Worm (Caenorhabditis elegans) whole organism, L1 larva: ENCODE measurements around the gene hap-1.

Experiments used
- C16A3.4 ChIP-seq: fragments of 150-350 bp; optimal IDR thresholded peaks from 2 replicates; lab custom pipeline; 2014; ENCODE audit warnings: missing biosample characterization, missing genetic modification characterization
- F16B12.6 ChIP-seq: fragments of 150-350 bp; optimal IDR thresholded peaks from 2 replicates; lab custom pipeline; 2014; ENCODE audit warnings: missing biosample characterization, missing genetic modification characterization
- alr-1 ChIP-seq: fragments of 200-800 bp; sonication (Bioruptor generic); optimal IDR thresholded peaks from 2 replicates; lab custom pipeline; 2018; ENCODE audit warnings: borderline replicate concordance, mild to moderate bottlenecking, missing genetic modification characterization, missing compliant biosample characterization
- ceh-90 ChIP-seq: sonication (generic microtip); optimal IDR thresholded peaks from 2 replicates; lab custom pipeline; 2016; ENCODE audit warnings: missing genetic modification characterization, missing compliant biosample characterization
- ces-1 ChIP-seq: fragments of 150-350 bp; optimal IDR thresholded peaks from 2 replicates; lab custom pipeline; 2014; ENCODE audit warnings: missing biosample characterization, missing genetic modification reagents, missing genetic modification characterization
- dpl-1 ChIP-seq, 3 experiments: fragments of 150-350 bp in 2 of 3; sonication (generic microtip) in 1 of 3; optimal IDR thresholded peaks; 2 replicates each; lab custom pipeline; 2014 to 2017; ENCODE audit warnings: missing biosample characterization in 3 of 3, missing genetic modification characterization in 3 of 3, missing genetic modification reagents in 3 of 3
- dsc-1 ChIP-seq: sonication (generic microtip); optimal IDR thresholded peaks from 2 replicates; lab custom pipeline; 2016; ENCODE audit warnings: mild to moderate bottlenecking, missing genetic modification characterization, missing compliant biosample characterization
- efl-1 ChIP-seq, 4 experiments: fragments of 150-350 bp; optimal IDR thresholded peaks in 3 of 4; peaks in 1 of 4; 1 replicate in 1 of 4; 2 replicates in 3 of 4; lab custom pipeline; 2014; ENCODE audit warnings: missing biosample characterization in 2 of 4, missing genetic modification characterization in 2 of 4, missing genetic modification reagents in 2 of 4
- egl-27 ChIP-seq, 2 experiments: fragments of 150-350 bp in 1 of 2; sonication (generic microtip); optimal IDR thresholded peaks; 3 replicates each; lab custom pipeline; 2017 to 2018; ENCODE audit warnings: missing biosample characterization in 2 of 2, missing genetic modification characterization in 2 of 2, missing genetic modification reagents in 2 of 2
- fos-1 ChIP-seq: fragments of 150-350 bp; optimal IDR thresholded peaks from 2 replicates; lab custom pipeline; 2014; ENCODE audit warnings: missing biosample characterization, missing genetic modification characterization
- grh-1 ChIP-seq: fragments of 200-800 bp; sonication (Bioruptor generic); IDR thresholded peaks from 2 replicates; pipeline ENCODE4 v1.3.6; 2022; ENCODE audit warnings: missing genetic modification reagents, missing genetic modification characterization, missing compliant biosample characterization
- hlh-17 ChIP-seq: fragments of 200-800 bp; sonication (Bioruptor generic); optimal IDR thresholded peaks from 2 replicates; lab custom pipeline; 2018; ENCODE audit warnings: missing genetic modification characterization, mild to moderate bottlenecking, missing compliant biosample characterization, moderate library complexity, borderline replicate concordance
- hlh-4 ChIP-seq: sonication (generic microtip); optimal IDR thresholded peaks from 2 replicates; lab custom pipeline; 2016; ENCODE audit warnings: mild to moderate bottlenecking, missing genetic modification characterization, missing compliant biosample characterization
- isw-1 ChIP-seq: fragments of 200-800 bp; sonication (Bioruptor generic); IDR thresholded peaks from 2 replicates; pipeline ENCODE4 v1.3.6; 2022; ENCODE audit warnings: missing genetic modification characterization, missing compliant biosample characterization
- lin-35 ChIP-seq, 2 experiments: fragments of 150-350 bp; optimal IDR thresholded peaks; 2 replicates each; lab custom pipeline; 2014; ENCODE audit warnings: missing biosample characterization in 2 of 2, missing genetic modification characterization in 2 of 2, missing genetic modification reagents in 2 of 2
- lin-39 ChIP-seq: fragments of 150-350 bp; optimal IDR thresholded peaks from 2 replicates; lab custom pipeline; 2014; ENCODE audit warnings: missing biosample characterization, missing genetic modification reagents, missing genetic modification characterization
- mep-1 ChIP-seq: fragments of 150-350 bp; optimal IDR thresholded peaks from 2 replicates; lab custom pipeline; 2014; ENCODE audit warnings: missing biosample characterization, missing genetic modification characterization
- nhr-11 ChIP-seq: fragments of 150-350 bp; optimal IDR thresholded peaks from 2 replicates; lab custom pipeline; 2014; ENCODE audit warnings: missing biosample characterization, missing genetic modification characterization
- nhr-237 ChIP-seq: fragments of 150-350 bp; optimal IDR thresholded peaks from 2 replicates; lab custom pipeline; 2014; ENCODE audit warnings: missing biosample characterization, missing genetic modification characterization
- nhr-71 ChIP-seq: sonication (generic microtip); optimal IDR thresholded peaks from 2 replicates; lab custom pipeline; 2016; ENCODE audit warnings: mild to moderate bottlenecking, missing genetic modification characterization, moderate library complexity, missing compliant biosample characterization
- nhr-76 ChIP-seq: sonication (generic microtip); optimal IDR thresholded peaks from 2 replicates; lab custom pipeline; 2017; ENCODE audit warnings: missing biosample characterization, missing genetic modification characterization
- nhr-85 ChIP-seq: sonication (generic microtip); peaks from one replicate; lab custom pipeline; 2016; ENCODE audit warnings: missing genetic modification characterization, inconsistent platforms, missing compliant biosample characterization
- pag-3 ChIP-seq: sonication (generic microtip); optimal IDR thresholded peaks from 2 replicates; lab custom pipeline; 2017; ENCODE audit warnings: missing genetic modification characterization, mild to moderate bottlenecking, missing compliant biosample characterization, antibody characterized with exemption, borderline replicate concordance; ENCODE audit not compliant: insufficient read depth
- pqm-1 ChIP-seq: sonication (generic microtip); optimal IDR thresholded peaks from 3 replicates; lab custom pipeline; 2017; ENCODE audit warnings: missing biosample characterization, missing genetic modification characterization
- skn-1 ChIP-seq: fragments of 150-350 bp; optimal IDR thresholded peaks from 2 replicates; lab custom pipeline; 2014; ENCODE audit warnings: missing biosample characterization, missing genetic modification characterization
- snpc-4 ChIP-seq: fragments of 150-350 bp; optimal IDR thresholded peaks from 2 replicates; lab custom pipeline; 2014; ENCODE audit warnings: missing biosample characterization, missing genetic modification characterization
- sox-4 ChIP-seq: sonication (generic microtip); optimal IDR thresholded peaks from 2 replicates; lab custom pipeline; 2016; ENCODE audit warnings: missing genetic modification characterization, missing compliant biosample characterization
- tbx-2 ChIP-seq: sonication (generic microtip); optimal IDR thresholded peaks from 2 replicates; lab custom pipeline; 2016; ENCODE audit warnings: missing genetic modification characterization, missing compliant biosample characterization
- unc-130 ChIP-seq: fragments of 150-350 bp; optimal IDR thresholded peaks from 2 replicates; lab custom pipeline; 2017; ENCODE audit warnings: missing biosample characterization, missing genetic modification characterization, inconsistent platforms
- unc-86 ChIP-seq: sonication (generic microtip); optimal IDR thresholded peaks from 2 replicates; lab custom pipeline; 2016; ENCODE audit warnings: missing genetic modification characterization, missing compliant biosample characterization
- unc-98 ChIP-seq: fragments of 200-800 bp; sonication (Bioruptor generic); IDR thresholded peaks from 2 replicates; pipeline ENCODE4 v1.3.6; 2022; ENCODE audit warnings: missing genetic modification characterization, missing compliant biosample characterization
- vab-15 ChIP-seq: sonication (generic microtip); optimal IDR thresholded peaks from 2 replicates; lab custom pipeline; 2017; ENCODE audit warnings: missing genotype, mild to moderate bottlenecking, missing genetic modification characterization, missing compliant biosample characterization
- ztf-4 ChIP-seq: fragments of 150-350 bp; optimal IDR thresholded peaks from 2 replicates; lab custom pipeline; 2014; ENCODE audit warnings: missing biosample characterization, missing genetic modification characterization

Gene hap-1

ce11 chrIII:5236104-5236503, 27.6 kb upstream of the hap-1 start, which contains the start of gene prx-10:
Gene prx-10, plus strand, starts transcription at chrIII:5236404.
- peak; percentile 33 for TF ChIP-seq nhr-85
- TF ChIP-seq ces-1 (GFP tag; lab: Kevin White, UChicago) = no peak
- TF ChIP-seq nhr-237 (tag; lab: Kevin White, UChicago) = no peak

DNA sequence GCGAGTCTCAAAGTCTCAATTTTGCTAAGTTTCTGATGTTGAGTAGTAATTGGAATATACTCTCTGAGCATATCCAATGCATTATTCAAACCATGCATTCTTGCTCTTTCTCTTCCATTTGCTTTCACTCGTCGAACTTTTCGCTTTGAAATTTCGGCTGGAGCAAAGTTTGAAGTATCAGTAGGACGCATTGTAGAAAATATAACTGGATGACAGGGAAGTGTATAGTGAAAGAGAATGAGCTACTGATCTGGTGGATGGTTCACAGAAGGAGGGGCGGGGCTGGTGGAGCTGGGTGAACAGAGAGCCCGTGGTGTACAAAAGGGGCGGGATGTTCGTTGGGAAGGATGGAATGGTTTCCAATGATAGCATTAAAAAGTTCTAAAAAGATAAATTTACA, 21.9 kb upstream of the hap-1 start:
- TF ChIP-seq efl-1 (optimal IDR thresholded peaks at IDR 0.05; lab: Kevin White, UChicago) (no peak), efl-1 (GFP tag; optimal IDR thresholded peaks at IDR 0.05 in 1 of 2; lab: Kevin White, UChicago) (peak in 1 of 2 experiments; percentile 77), alr-1 (tag; lab: Kevin White, UChicago) (no peak)
- TF ChIP-seq, all 84 proteins: peak for 1

ce11 chrIII:5244539-5244938, 19.2 kb upstream of the hap-1 start, which contains the start of gene cnd-1:
Gene cnd-1, minus strand, starts transcription at chrIII:5244639.
- no peak for TF ChIP-seq pag-3 (tag; lab: Kevin White, UChicago)
- no peak for TF ChIP-seq nhr-76 (tag; lab: Kevin White, UChicago)
- no peak for TF ChIP-seq egl-27 (tag; optimal IDR thresholded peaks at IDR 0.05; lab: Kevin White, UChicago)
- no peak for TF ChIP-seq unc-130 (tag; lab: Kevin White, UChicago)
- TF ChIP-seq lin-39 (tag; lab: Kevin White, UChicago) = no peak
- TF ChIP-seq ztf-4 (tag; lab: Kevin White, UChicago) = no peak

- no peak for TF ChIP-seq pqm-1
These were observed 18.7 kb upstream of the hap-1 start for ce11 chrIII:5245067-5245466.

- no peak for TF ChIP-seq fos-1 (tag; lab: Kevin White, UChicago)
- no peak for TF ChIP-seq efl-1 (optimal IDR thresholded peaks at IDR 0.05; lab: Kevin White, UChicago)
- TF ChIP-seq efl-1 (GFP tag; optimal IDR thresholded peaks at IDR 0.05 in 1 of 2; lab: Kevin White, UChicago) = peak in 1 of 2 experiments; percentile 29
- TF ChIP-seq dsc-1 = peak; percentile 48
These were observed 15.0 kb upstream of the hap-1 start for ce11 chrIII:5248706-5249105.

DNA sequence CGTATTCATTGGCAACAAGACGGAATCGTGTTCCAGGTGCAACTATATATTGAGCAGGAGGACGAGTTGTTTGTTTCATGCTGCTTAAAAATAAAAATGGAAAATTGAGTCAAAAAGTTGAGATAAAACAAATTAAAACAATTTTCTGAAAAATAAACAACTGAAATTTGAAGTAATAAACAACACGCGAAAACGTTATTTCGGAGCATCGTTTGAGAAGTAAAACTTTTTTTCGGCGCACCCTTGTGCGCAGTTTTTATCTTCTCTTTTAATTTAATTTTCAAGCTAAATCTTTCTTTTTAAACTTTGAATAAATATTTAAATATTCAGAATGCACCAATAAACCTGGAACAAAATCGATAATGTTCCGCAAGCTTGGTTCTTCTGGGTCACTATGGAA, 9.6 kb upstream of the hap-1 start, which contains the start of the genes sumv-1 and gop-1:
sumv-1 (minus strand) TSS at position 80 of the 400 bp plus-strand sequence.
gop-1 (plus strand) TSS at position 331 of the 400 bp plus-strand sequence.
- no peak for TF ChIP-seq efl-1 (optimal IDR thresholded peaks at IDR 0.05; lab: Kevin White, UChicago)
- peak; percentile 2 to 81 for TF ChIP-seq efl-1 (GFP tag; optimal IDR thresholded peaks at IDR 0.05 in 1 of 2; lab: Kevin White, UChicago)
- no peak for TF ChIP-seq nhr-11 (tag; lab: Kevin White, UChicago)
- no peak for TF ChIP-seq unc-86 (tag; lab: Kevin White, UChicago)
- TF ChIP-seq lin-35 (GFP tag; optimal IDR thresholded peaks at IDR 0.05; lab: Kevin White, UChicago) = peak; percentile 3 to 11
- no peak for TF ChIP-seq snpc-4 (tag; lab: Kevin White, UChicago)
- peak in 1 of 3 experiments; percentile 14 for TF ChIP-seq dpl-1 (GFP tag; optimal IDR thresholded peaks at IDR 0.05; lab: Kevin White, UChicago)

DNA sequence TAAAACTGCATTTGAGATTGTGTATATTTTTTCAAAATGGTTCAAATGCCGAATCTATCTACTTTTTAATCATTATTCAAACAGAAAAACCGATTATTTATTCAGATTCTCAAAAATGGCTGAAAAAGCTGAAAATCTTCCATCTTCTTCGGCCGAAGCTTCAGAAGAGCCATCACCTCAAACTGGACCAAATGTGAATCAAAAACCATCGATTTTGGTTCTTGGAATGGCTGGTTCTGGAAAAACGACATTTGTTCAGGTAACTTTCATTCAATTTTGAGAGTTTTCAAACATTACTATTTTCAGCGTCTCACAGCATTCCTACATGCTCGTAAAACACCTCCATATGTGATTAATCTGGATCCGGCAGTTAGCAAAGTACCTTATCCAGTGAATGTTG, 4.8 kb upstream of the hap-1 start, which contains the start of gene gop-2:
gop-2 (plus strand) TSS at position 106 of the 400 bp plus-strand sequence.
- TF ChIP-seq tbx-2 (tag; lab: Kevin White, UChicago) = no peak
- TF ChIP-seq pag-3 (tag; lab: Kevin White, UChicago) = no peak

ce11 chrIII:5260394-5260793, 3.3 kb upstream of the hap-1 start, which contains the start of gene gop-3:
Gene gop-3, plus strand, starts transcription at chrIII:5260694.
- no peak for TF ChIP-seq grh-1
- TF ChIP-seq unc-98 (GFP tag; lab: Robert Waterston, UW) = no peak
- TF ChIP-seq hlh-4 = no peak
- TF ChIP-seq skn-1 (tag; lab: Kevin White, UChicago) = no peak
- no peak for TF ChIP-seq tbx-2 (tag; lab: Kevin White, UChicago)
- no peak for TF ChIP-seq hlh-17 (GFP tag; lab: Kevin White, UChicago)
- TF ChIP-seq F16B12.6 (tag; lab: Kevin White, UChicago) = no peak
- TF ChIP-seq mep-1 = no peak
- no peak for TF ChIP-seq nhr-76 (tag; lab: Kevin White, UChicago)
- TF ChIP-seq sox-4 (tag; lab: Kevin White, UChicago) = no peak
- no peak for TF ChIP-seq ztf-4 (tag; lab: Kevin White, UChicago)
- no peak for TF ChIP-seq C16A3.4 (tag; lab: Kevin White, UChicago)
- TF ChIP-seq nhr-11 (tag; lab: Kevin White, UChicago) = no peak
- TF ChIP-seq vab-15 (tag; lab: Kevin White, UChicago) = no peak
- no peak for TF ChIP-seq ceh-90
- TF ChIP-seq nhr-71 (tag; lab: Kevin White, UChicago) = no peak
- TF ChIP-seq isw-1 = no peak
- no peak for TF ChIP-seq unc-130 (tag; lab: Kevin White, UChicago)
